Worm (Caenorhabditis elegans) whole organism, mixed stage, embryonic: ENCODE measurements around the gene ram-5.

Source experiments
- elt-3 ChIP-seq: fragments of 150-350 bp; optimal IDR thresholded peaks from 2 replicates; lab custom pipeline; 2014; ENCODE audit warnings: missing biosample characterization, missing genetic modification characterization
- lin-13 ChIP-seq: fragments of 150-350 bp; optimal IDR thresholded peaks from 2 replicates; lab custom pipeline; 2014; ENCODE audit warnings: missing biosample characterization, missing genetic modification characterization
- lsy-2 ChIP-seq: fragments of 150-350 bp; optimal IDR thresholded peaks from 2 replicates; lab custom pipeline; 2014; ENCODE audit warnings: missing biosample characterization, missing genetic modification characterization
- nhr-237 ChIP-seq: fragments of 150-350 bp; optimal IDR thresholded peaks from 2 replicates; lab custom pipeline; 2014; ENCODE audit warnings: missing biosample characterization, missing genetic modification characterization
- nhr-28 ChIP-seq: fragments of 150-350 bp; optimal IDR thresholded peaks from 2 replicates; lab custom pipeline; 2014; ENCODE audit warnings: missing biosample characterization, missing genetic modification characterization
- pha-4 ChIP-seq: fragments of 150-350 bp; optimal IDR thresholded peaks from 2 replicates; lab custom pipeline; 2018; ENCODE audit warnings: missing biosample characterization, missing genetic modification reagents, missing genetic modification characterization
- snpc-4 ChIP-seq: fragments of 150-350 bp; optimal IDR thresholded peaks from 2 replicates; lab custom pipeline; 2014; ENCODE audit warnings: missing biosample characterization, missing genetic modification characterization
- sptf-1 ChIP-seq: sonication (generic microtip); optimal IDR thresholded peaks from 2 replicates; lab custom pipeline; 2017; ENCODE audit warnings: mild to moderate bottlenecking, missing genetic modification characterization, moderate library complexity, missing compliant biosample characterization
- unc-39 ChIP-seq: fragments of 150-350 bp; optimal IDR thresholded peaks from 2 replicates; lab custom pipeline; 2014; ENCODE audit warnings: missing biosample characterization, missing genetic modification characterization
- unc-62 ChIP-seq: fragments of 150-350 bp; optimal IDR thresholded peaks from 2 replicates; lab custom pipeline; 2014; ENCODE audit warnings: missing biosample characterization, missing genetic modification reagents, missing genetic modification characterization

- no peak for TF ChIP-seq elt-3 (tag; lab: Kevin White, UChicago)
- no peak for TF ChIP-seq pha-4 (tag; lab: Kevin White, UChicago)
- TF ChIP-seq unc-39: no peak
- no peak for TF ChIP-seq nhr-237 (tag; lab: Kevin White, UChicago)
- TF ChIP-seq snpc-4: no peak
- no peak for TF ChIP-seq lin-13 (tag; lab: Kevin White, UChicago)
- TF ChIP-seq sptf-1: no peak
- no peak for TF ChIP-seq unc-62 (GFP tag; lab: Kevin White, UChicago)
- TF ChIP-seq lsy-2: no peak
- TF ChIP-seq nhr-28 (tag; lab: Kevin White, UChicago): no peak
Measured at ce11 chrX:14520463-14520862, 29.5 kb upstream of the ram-5 start, which contains the start of gene D1025.1.
